Fruit fly (Drosophila melanogaster): Measurements from ENCODE around the gene CG32579.
A peak's percentile ranks its signal among the peaks of the same experiment; 100 is the strongest.

DNA sequence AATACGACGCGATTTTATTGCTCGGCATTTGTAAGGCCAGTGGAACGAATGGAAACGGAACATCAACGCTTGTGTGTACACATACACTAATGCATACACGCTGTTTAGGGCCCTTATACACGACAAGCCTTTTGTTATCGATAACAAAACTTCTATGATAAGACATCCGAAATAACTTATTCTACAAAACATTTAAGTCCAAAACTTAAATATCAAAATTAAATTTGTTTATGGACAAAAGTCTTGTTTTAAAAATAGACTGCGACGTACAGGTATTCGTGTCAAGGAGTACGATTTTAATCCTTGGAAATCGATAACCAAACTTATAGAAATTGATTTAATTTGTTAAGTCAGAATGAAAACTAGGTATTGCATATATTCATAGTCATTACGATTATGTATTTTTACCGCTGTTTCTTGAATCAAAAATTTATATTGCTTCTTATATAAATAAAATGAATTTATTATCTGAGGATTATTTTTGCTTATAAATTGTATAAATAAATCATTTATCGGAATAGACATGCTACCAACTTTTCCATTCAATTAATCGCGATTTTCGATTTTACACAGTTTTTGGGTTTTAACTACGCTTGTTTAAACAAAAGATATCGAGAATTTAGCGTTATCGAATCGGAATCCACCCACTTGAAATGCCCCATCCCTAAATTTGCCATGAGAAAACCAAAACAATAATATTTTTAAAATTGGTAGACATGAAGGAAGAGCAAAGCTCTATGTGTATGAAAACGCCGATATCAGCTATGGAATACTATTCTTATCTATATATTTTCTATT, 9.8 kb upstream of the CG32579 start, which contains the start of the genes CG9915 and SWIP:
- TF ChIP-seq Dfd (GFP tag; optimal IDR thresholded peaks at IDR 0.05) (no peak), vnd (GFP tag; IDR thresholded peaks at IDR 0.05; ENCODE audit: partially characterized antibody) (peak; percentile 70), CG2712 (tag; optimal IDR thresholded peaks at IDR 0.05) (peak; percentile 12), dimm (GFP tag; IDR thresholded peaks at IDR 0.05) (no peak)
